Worm (Caenorhabditis elegans): ENCODE results near the gene rol-8.

DNA sequence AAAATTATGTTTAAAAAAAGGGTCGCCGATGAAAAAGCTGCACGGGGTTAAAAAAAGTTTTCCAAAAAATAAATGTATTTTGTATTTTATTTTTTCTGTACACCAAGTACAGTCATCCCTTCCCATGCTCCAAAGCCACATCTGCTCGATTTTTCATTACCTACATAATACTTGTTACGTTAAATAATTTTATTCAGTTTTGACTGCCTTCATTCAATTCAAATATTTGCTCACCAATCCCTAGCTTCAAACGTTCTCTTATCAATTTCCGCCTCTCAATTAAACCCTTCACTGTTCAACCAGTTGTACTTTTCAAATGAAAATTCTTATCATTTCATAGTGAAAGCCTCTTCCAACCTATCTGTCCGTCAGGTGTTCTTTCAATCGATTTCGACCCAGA lies 49.8 kb upstream of the rol-8 start, which contains the start of gene R10H1.1:
- TF ChIP-seq ces-1 (GFP tag; optimal IDR thresholded peaks at IDR 0.05) = no peak
- no peak for TF ChIP-seq nhr-237 (tag; optimal IDR thresholded peaks at IDR 0.05)
- no peak for TF ChIP-seq cnd-1 (tag; optimal IDR thresholded peaks at IDR 0.05)
- no peak for TF ChIP-seq lsy-2 (tag; optimal IDR thresholded peaks at IDR 0.05)
- no peak for TF ChIP-seq blmp-1 (tag; optimal IDR thresholded peaks at IDR 0.05)
- no peak for TF ChIP-seq sptf-1 (tag; optimal IDR thresholded peaks at IDR 0.05)
- no peak for TF ChIP-seq nhr-12 (tag; optimal IDR thresholded peaks at IDR 0.05)
- no peak for TF ChIP-seq mab-5 (tag; optimal IDR thresholded peaks at IDR 0.05)
- TF ChIP-seq unc-62 (GFP tag; optimal IDR thresholded peaks at IDR 0.05) = no peak
- no peak for TF ChIP-seq mep-1 (tag; optimal IDR thresholded peaks at IDR 0.05)
- no peak for TF ChIP-seq ztf-11 (tag; optimal IDR thresholded peaks at IDR 0.05)
- TF ChIP-seq unc-39 (tag; optimal IDR thresholded peaks at IDR 0.05) = no peak
- TF ChIP-seq ceh-39 (tag; optimal IDR thresholded peaks at IDR 0.05) = no peak
- no peak for TF ChIP-seq unc-120 (tag; optimal IDR thresholded peaks at IDR 0.05; ENCODE audit: poor library complexity, severe bottlenecking)
